Worm (Caenorhabditis elegans): Measurements from ENCODE around the gene brc-2.
A peak's percentile ranks its signal among the peaks of the same experiment; 100 is the strongest.

The brc-2 gene

DNA sequence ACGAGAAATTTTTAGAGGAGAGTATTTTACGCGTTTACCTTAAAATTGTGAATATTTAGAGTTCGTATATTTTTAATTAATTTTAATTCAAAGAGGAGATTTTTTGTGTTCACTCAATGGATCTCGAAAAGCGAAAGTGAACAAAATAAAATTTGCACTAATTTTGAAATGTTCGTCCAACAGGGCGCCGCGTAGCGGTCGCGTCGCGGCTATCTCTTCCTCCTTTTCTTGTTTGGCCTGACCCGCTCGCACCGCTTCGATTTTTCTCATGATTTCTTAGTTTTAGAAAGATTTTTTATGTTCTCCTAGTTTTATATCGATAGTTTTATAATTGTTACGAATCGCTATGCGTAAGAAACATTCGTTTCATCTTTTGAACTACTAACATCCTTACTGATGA, 48.5 kb upstream of the brc-2 start (continued):
- TF ChIP-seq nhr-11 (tag; optimal IDR thresholded peaks at IDR 0.05) (no peak), nhr-71 (tag; optimal IDR thresholded peaks at IDR 0.05) (no peak), mdl-1 (tag; optimal IDR thresholded peaks at IDR 0.05) (no peak), mep-1 (tag; optimal IDR thresholded peaks at IDR 0.05) (no peak), lsy-2 (tag; optimal IDR thresholded peaks at IDR 0.05) (peak in 1 of 2 experiments; percentile 43), tlp-1 (tag; optimal IDR thresholded peaks at IDR 0.05) (no peak), dsc-1 (tag; optimal IDR thresholded peaks at IDR 0.05) (no peak), aly-2 (tag; optimal IDR thresholded peaks at IDR 0.05) (no peak), lir-3 (tag; optimal IDR thresholded peaks at IDR 0.05; ENCODE audit: poor library complexity) (no peak), lin-15B (tag; optimal IDR thresholded peaks at IDR 0.05) (peak; percentile 1), hlh-17 (GFP tag; optimal IDR thresholded peaks at IDR 0.05; ENCODE audit: borderline replicate concordance) (no peak), lin-35 (GFP tag; optimal IDR thresholded peaks at IDR 0.05) (peak in 1 of 2 experiments; percentile 35), skn-1 (tag; optimal IDR thresholded peaks at IDR 0.05) (no peak), nhr-85 (tag) (no peak), blmp-1 (tag; optimal IDR thresholded peaks at IDR 0.05) (peak; percentile 90), unc-62 (GFP tag; optimal IDR thresholded peaks at IDR 0.05) (no peak), ceh-90 (tag; optimal IDR thresholded peaks at IDR 0.05) (no peak), egl-13 (tag; optimal IDR thresholded peaks at IDR 0.05) (no peak), isw-1 (GFP tag; IDR thresholded peaks at IDR 0.05) (no peak), dpl-1 (GFP tag; optimal IDR thresholded peaks at IDR 0.05) (peak in 1 of 3 experiments; percentile 37), nhr-47 (tag; optimal IDR thresholded peaks at IDR 0.05) (no peak), sox-4 (tag; optimal IDR thresholded peaks at IDR 0.05) (no peak), fkh-8 (tag; optimal IDR thresholded peaks at IDR 0.05) (no peak), alr-1 (tag; optimal IDR thresholded peaks at IDR 0.05; ENCODE audit: borderline replicate concordance) (no peak), nhr-77 (tag; optimal IDR thresholded peaks at IDR 0.05) (no peak), unc-30 (tag; optimal IDR thresholded peaks at IDR 0.05) (no peak), ztf-11 (tag; optimal IDR thresholded peaks at IDR 0.05) (no peak)

DNA sequence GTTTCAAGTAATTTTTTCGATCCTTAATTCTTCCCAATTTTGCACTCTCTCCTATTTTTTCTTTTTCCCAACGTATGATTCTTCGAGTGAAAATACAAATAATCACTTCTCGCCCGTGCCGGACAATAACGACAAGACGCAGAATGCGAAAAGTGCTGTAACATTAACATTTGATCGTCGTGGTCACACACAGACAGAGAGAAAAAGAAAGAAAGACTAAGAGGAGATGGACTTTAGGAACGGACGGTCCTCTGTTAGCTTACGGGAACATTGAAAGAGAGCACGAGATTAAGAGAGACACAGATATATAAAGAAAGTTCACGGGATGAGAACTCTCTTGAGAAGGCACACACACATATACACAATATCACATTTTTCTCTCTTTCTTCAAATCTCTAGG, 45.0 kb upstream of the brc-2 start:
- TF ChIP-seq blmp-1 (tag; optimal IDR thresholded peaks at IDR 0.05) (peak; percentile 52), fkh-10 (GFP tag; optimal IDR thresholded peaks at IDR 0.05) (no peak), irx-1 (tag; optimal IDR thresholded peaks at IDR 0.05) (no peak), lsy-2 (tag; optimal IDR thresholded peaks at IDR 0.05) (peak in 1 of 2 experiments; percentile 3), mep-1 (tag; optimal IDR thresholded peaks at IDR 0.05) (peak; percentile 21), lin-35 (GFP tag; optimal IDR thresholded peaks at IDR 0.05) (peak in 1 of 2 experiments; percentile 15), lin-14 (GFP tag; optimal IDR thresholded peaks at IDR 0.05) (peak; percentile 44)

DNA sequence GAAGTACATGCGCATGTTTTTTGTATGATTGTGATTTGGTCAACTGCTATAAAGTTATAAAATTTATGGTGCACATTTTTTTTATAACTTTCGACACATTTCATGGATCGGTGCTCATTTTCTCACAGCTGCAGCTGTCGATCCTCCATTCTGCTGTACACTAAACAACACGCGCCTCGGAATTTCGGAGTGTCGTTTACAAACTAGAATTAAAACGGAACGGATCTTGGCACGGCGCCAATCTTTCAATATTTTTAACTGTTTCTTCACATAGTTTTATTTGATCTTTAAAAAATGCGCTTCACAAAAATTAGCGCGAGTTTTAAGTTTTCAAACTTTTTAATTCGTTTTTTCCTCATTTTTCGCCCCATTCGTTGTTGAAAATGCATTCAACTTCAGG, 43.5 kb upstream of the brc-2 start, which contains the start of gene let-711:
let-711 (plus strand) TSS at position 337 of the 400 bp plus-strand sequence.
- no peak for TF ChIP-seq nhr-237 (tag; optimal IDR thresholded peaks at IDR 0.05)
- peak; percentile 16 to 49 for TF ChIP-seq efl-1 (optimal IDR thresholded peaks at IDR 0.05)
- TF ChIP-seq efl-1 (GFP tag; optimal IDR thresholded peaks at IDR 0.05 in 1 of 2) = peak; percentile 12 to 39
- TF ChIP-seq jun-1 (tag; optimal IDR thresholded peaks at IDR 0.05) = no peak
- TF ChIP-seq lsy-2 (tag; optimal IDR thresholded peaks at IDR 0.05) = peak; percentile 22 to 47
- peak; percentile 25 for TF ChIP-seq nhr-20 (tag; optimal IDR thresholded peaks at IDR 0.05)
- TF ChIP-seq mep-1 (tag; optimal IDR thresholded peaks at IDR 0.05) = peak; percentile 17
- peak; percentile 41 for TF ChIP-seq nhr-71 (tag; optimal IDR thresholded peaks at IDR 0.05)
- TF ChIP-seq C04F5.9 (tag; optimal IDR thresholded peaks at IDR 0.05) = no peak
- TF ChIP-seq swsn-7 (tag; optimal IDR thresholded peaks at IDR 0.05) = peak; percentile 17
- TF ChIP-seq dsc-1 (tag; optimal IDR thresholded peaks at IDR 0.05) = peak; percentile 24
- peak; percentile 26 for TF ChIP-seq snu-23 (GFP tag; optimal IDR thresholded peaks at IDR 0.05)
- TF ChIP-seq lin-35 (GFP tag; optimal IDR thresholded peaks at IDR 0.05) = peak; percentile 37 to 52
- no peak for TF ChIP-seq lin-39 (tag; optimal IDR thresholded peaks at IDR 0.05)
- peak in 2 of 3 experiments; percentile 19 to 36 for TF ChIP-seq dpl-1 (GFP tag; optimal IDR thresholded peaks at IDR 0.05)
- TF ChIP-seq pax-3 (tag; optimal IDR thresholded peaks at IDR 0.05) = no peak
- TF ChIP-seq blmp-1 (tag; optimal IDR thresholded peaks at IDR 0.05) = peak; percentile 36
- no peak for TF ChIP-seq grh-1 (GFP tag; IDR thresholded peaks at IDR 0.05)
- peak in 1 of 3 experiments; percentile 20 for TF ChIP-seq ceh-82 (tag; optimal IDR thresholded peaks at IDR 0.05)
- peak; percentile 8 for TF ChIP-seq rnt-1 (tag; optimal IDR thresholded peaks at IDR 0.05)
- TF ChIP-seq fkh-8 (tag; optimal IDR thresholded peaks at IDR 0.05) = no peak
- no peak for TF ChIP-seq ceh-88 (GFP tag; IDR thresholded peaks at IDR 0.05)

Data from whole organism, L1 larva.